Fruit fly (Drosophila melanogaster) whole organism, embryonic: ENCODE measurements around the gene CG42540.

Source experiments
- Atf3 ChIP-seq: fragments of 200-800 bp; sonication (Bioruptor generic); optimal IDR thresholded peaks from 3 replicates; lab custom pipeline; 2016; ENCODE audit warnings: missing biosample characterization, missing genetic modification characterization
- CG1024 ChIP-seq: fragments of 200-800 bp; sonication (Bioruptor generic); IDR thresholded peaks from 2 replicates; pipeline ENCODE4 v1.3.6; 2022; ENCODE audit warnings: missing biosample characterization, missing genetic modification characterization
- CG10274 ChIP-seq: fragments of 200-800 bp; sonication (Bioruptor generic); optimal IDR thresholded peaks from 3 replicates; lab custom pipeline; 2017; ENCODE audit warnings: missing biosample characterization, mild to moderate bottlenecking, missing genetic modification characterization
- CG10366 ChIP-seq: fragments of 200-800 bp; sonication (Bioruptor generic); IDR thresholded peaks from 2 replicates; pipeline ENCODE4 v1.3.6; 2022; ENCODE audit warnings: missing biosample characterization, missing genetic modification characterization
- CG14014 ChIP-seq: fragments of 200-800 bp; sonication (Bioruptor generic); IDR thresholded peaks from 2 replicates; pipeline ENCODE4 v1.3.6; 2022; ENCODE audit warnings: missing biosample characterization, missing genetic modification characterization
- CG1832 ChIP-seq: fragments of 200-800 bp; sonication (Bioruptor generic); optimal IDR thresholded peaks from 2 replicates; lab custom pipeline; 2017; ENCODE audit warnings: missing biosample characterization, mild to moderate bottlenecking, missing genetic modification characterization, inconsistent platforms
- CG43689 ChIP-seq: fragments of 200-800 bp; sonication (Bioruptor generic); IDR thresholded peaks from 2 replicates; pipeline ENCODE4 v1.3.6; 2022; ENCODE audit warnings: missing biosample characterization, missing genetic modification characterization
- CG6272 ChIP-seq: fragments of 200-800 bp; sonication (Bioruptor generic); IDR thresholded peaks from 2 replicates; pipeline ENCODE4 v1.3.6; 2022; ENCODE audit warnings: missing biosample characterization, missing genetic modification characterization
- CG7839 ChIP-seq: fragments of 200-800 bp; sonication (Bioruptor generic); optimal IDR thresholded peaks from 3 replicates; lab custom pipeline; 2018; ENCODE audit warnings: missing biosample characterization, mild to moderate bottlenecking, missing genetic modification characterization, moderate library complexity
- CG7963 ChIP-seq: fragments of 200-800 bp; sonication (Bioruptor generic); IDR thresholded peaks from 3 replicates; pipeline ENCODE4 v1.3.6; 2022; ENCODE audit warnings: missing biosample characterization, missing genetic modification characterization; ENCODE audit not compliant: partially characterized antibody
- CG8478 ChIP-seq: fragments of >200 bp; optimal IDR thresholded peaks from 2 replicates; lab custom pipeline; 2018
- en ChIP-seq: fragments of 200-800 bp; sonication (Bioruptor generic); optimal IDR thresholded peaks from 2 replicates; lab custom pipeline; 2016; ENCODE audit warnings: missing biosample characterization, missing genetic modification characterization
- peb ChIP-seq: fragments of 200-800 bp; sonication (Bioruptor generic); IDR thresholded peaks from 2 replicates; pipeline ENCODE4 v1.3.6; 2022; ENCODE audit warnings: missing biosample characterization, missing genetic modification characterization
- sug ChIP-seq: fragments of 200-800 bp; optimal IDR thresholded peaks from 2 replicates; lab custom pipeline; 2019; ENCODE audit warnings: missing biosample characterization, mild to moderate bottlenecking, missing genetic modification characterization, moderate library complexity

DNA sequence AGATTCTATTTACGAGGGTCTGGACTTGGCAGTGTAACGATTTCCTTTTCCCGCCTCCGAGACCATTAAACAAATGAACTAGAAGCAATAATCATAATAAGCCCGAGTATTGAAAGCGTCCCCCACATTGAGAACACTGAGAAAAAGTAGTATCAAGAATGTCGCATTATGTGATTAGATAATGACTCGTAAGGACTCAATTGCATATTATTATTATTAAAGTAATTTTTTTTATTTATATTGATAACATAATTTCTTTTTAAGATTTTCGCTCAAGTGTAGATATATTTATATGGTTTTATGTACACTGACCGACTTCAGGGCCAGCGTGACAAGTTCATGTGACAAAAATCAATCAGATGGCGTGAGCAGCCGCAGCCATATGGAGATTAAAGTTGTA is 47.6 kb downstream of the CG42540 start:
- TF ChIP-seq Atf3 (GFP tag; lab: Kevin White, UChicago) = no peak
- peak; percentile 48 for TF ChIP-seq sug (tag; lab: Kevin White, UChicago)
- no peak for TF ChIP-seq CG6272 (GFP tag; lab: Robert Waterston, UW)
- no peak for TF ChIP-seq CG1024
- TF ChIP-seq CG7963 (GFP tag; lab: Robert Waterston, UW) = no peak
- no peak for TF ChIP-seq CG10274 (GFP tag; lab: Kevin White, UChicago)
- TF ChIP-seq CG7839 (tag; lab: Kevin White, UChicago) = peak; percentile 63
- TF ChIP-seq en = no peak
- no peak for TF ChIP-seq CG8478 (lab: Kevin White, UChicago)
- no peak for TF ChIP-seq CG1832 (GFP tag; lab: Kevin White, UChicago)
- TF ChIP-seq CG43689 (GFP tag; lab: Robert Waterston, UW) = peak; percentile 46; the same call in 1 of the 2 replicates
- no peak for TF ChIP-seq CG14014 (GFP tag; lab: Robert Waterston, UW)
- TF ChIP-seq CG10366 = peak; percentile 31; the same call in 1 of the 2 replicates
- TF ChIP-seq peb (GFP tag; lab: Robert Waterston, UW) = no peak
